Worm (Caenorhabditis elegans): ENCODE data around the gene srz-70.

Gene srz-70

ce11 chrIV:3520957-3521356 lies 42.1 kb upstream of the srz-70 start (continued):
- no peak for TF ChIP-seq che-1 (tag; optimal IDR thresholded peaks at IDR 0.05)
- peak; percentile 63 for TF ChIP-seq ref-2 (tag; optimal IDR thresholded peaks at IDR 0.05)
- TF ChIP-seq hlh-6 (tag; optimal IDR thresholded peaks at IDR 0.05): no peak
- TF ChIP-seq T23F11.4 (GFP tag; optimal IDR thresholded peaks at IDR 0.05): no peak
- TF ChIP-seq pax-1 (tag; optimal IDR thresholded peaks at IDR 0.05): no peak
- TF ChIP-seq zip-5 (tag; optimal IDR thresholded peaks at IDR 0.05): no peak
- no peak for TF ChIP-seq sox-4 (tag; optimal IDR thresholded peaks at IDR 0.05)
- no peak for TF ChIP-seq hlh-8 (tag; optimal IDR thresholded peaks at IDR 0.05)
- TF ChIP-seq nhr-11 (tag; optimal IDR thresholded peaks at IDR 0.05): no peak
- no peak for TF ChIP-seq dmd-4 (tag; optimal IDR thresholded peaks at IDR 0.05; ENCODE audit: borderline replicate concordance)
- no peak for TF ChIP-seq tbx-7 (tag; optimal IDR thresholded peaks at IDR 0.05)
- no peak for TF ChIP-seq npax-4 (tag; optimal IDR thresholded peaks at IDR 0.05)
- TF ChIP-seq rnt-1 (tag; optimal IDR thresholded peaks at IDR 0.05): no peak
- TF ChIP-seq gmeb-2 (tag; optimal IDR thresholded peaks at IDR 0.05): no peak
- TF ChIP-seq ama-1 (optimal IDR thresholded peaks at IDR 0.05): no peak
- TF ChIP-seq elt-4 (tag; optimal IDR thresholded peaks at IDR 0.05): no peak
- no peak for TF ChIP-seq pha-4 (tag; optimal IDR thresholded peaks at IDR 0.05)
- no peak for TF ChIP-seq fkh-10 (GFP tag; optimal IDR thresholded peaks at IDR 0.05)
- no peak for TF ChIP-seq nfya-1 (tag; optimal IDR thresholded peaks at IDR 0.05)
- TF ChIP-seq ceh-18 (tag; optimal IDR thresholded peaks at IDR 0.05): no peak
- TF ChIP-seq ceh-19 (GFP tag; optimal IDR thresholded peaks at IDR 0.05): no peak
- peak; percentile 21 for TF ChIP-seq eyg-1 (tag; optimal IDR thresholded peaks at IDR 0.05)
- TF ChIP-seq ceh-2 (tag; optimal IDR thresholded peaks at IDR 0.05): peak; percentile 39
- TF ChIP-seq ttx-3 (tag; optimal IDR thresholded peaks at IDR 0.05): no peak
- peak; percentile 7 for TF ChIP-seq syd-9 (tag; optimal IDR thresholded peaks at IDR 0.05)
- TF ChIP-seq lin-11 (tag; optimal IDR thresholded peaks at IDR 0.05): no peak
- TF ChIP-seq nhr-232 (tag; optimal IDR thresholded peaks at IDR 0.05): no peak
- TF ChIP-seq ceh-22 (tag; optimal IDR thresholded peaks at IDR 0.05): peak; percentile 36
- no peak for TF ChIP-seq K09A11.1 (tag; optimal IDR thresholded peaks at IDR 0.05; ENCODE audit: insufficient read depth)
- no peak for TF ChIP-seq madf-2 (tag; optimal IDR thresholded peaks at IDR 0.05)
- no peak for TF ChIP-seq mec-3 (tag; optimal IDR thresholded peaks at IDR 0.05; ENCODE audit: borderline replicate concordance)
- no peak for TF ChIP-seq Y22D7AL.16 (tag; optimal IDR thresholded peaks at IDR 0.05)
- TF ChIP-seq elt-2 (tag; optimal IDR thresholded peaks at IDR 0.05): no peak
- no peak for TF ChIP-seq ets-4 (tag; optimal IDR thresholded peaks at IDR 0.05)
- TF ChIP-seq tbx-2 (tag; optimal IDR thresholded peaks at IDR 0.05): peak; percentile 11
- TF ChIP-seq K02D7.2 (tag; optimal IDR thresholded peaks at IDR 0.05): no peak
- TF ChIP-seq fkh-6 (tag; optimal IDR thresholded peaks at IDR 0.05): peak; percentile 38
- no peak for TF ChIP-seq ceh-14 (tag; optimal IDR thresholded peaks at IDR 0.05)
- TF ChIP-seq hlh-13 (GFP tag; optimal IDR thresholded peaks at IDR 0.05): no peak
- TF ChIP-seq dve-1 (tag; optimal IDR thresholded peaks at IDR 0.05): no peak
- TF ChIP-seq C08G9.2 (tag; optimal IDR thresholded peaks at IDR 0.05): no peak
- TF ChIP-seq unc-3 (GFP tag; conservative IDR thresholded peaks at IDR 0.05): no peak
- no peak for TF ChIP-seq unc-3 (tag; optimal IDR thresholded peaks at IDR 0.05)
- TF ChIP-seq lim-6 (tag; optimal IDR thresholded peaks at IDR 0.05): no peak
- no peak for TF ChIP-seq fax-1 (tag; optimal IDR thresholded peaks at IDR 0.05)
- no peak for TF ChIP-seq pros-1 (tag; optimal IDR thresholded peaks at IDR 0.05)
- no peak for TF ChIP-seq F13H6.1 (tag; optimal IDR thresholded peaks at IDR 0.05)
